Fruit fly (Drosophila melanogaster): ENCODE results near the gene Rubicon.

Rubicon gene

dm6 chrX:8676631-8677224, at the start of gene Rubicon (continued):
- TF ChIP-seq dati (GFP tag; IDR thresholded peaks at IDR 0.05) = no peak
- no peak for TF ChIP-seq CG3407 (GFP tag; optimal IDR thresholded peaks at IDR 0.05)
- TF ChIP-seq al (GFP tag; IDR thresholded peaks at IDR 0.05) = no peak
- TF ChIP-seq C15 (GFP tag; IDR thresholded peaks at IDR 0.05) = no peak
- TF ChIP-seq grau (tag; optimal IDR thresholded peaks at IDR 0.05) = peak; percentile 42
- no peak for TF ChIP-seq HLH54F (GFP tag; optimal IDR thresholded peaks at IDR 0.05)
- TF ChIP-seq Scr (GFP tag; IDR thresholded peaks at IDR 0.05; ENCODE audit: partially characterized antibody) = peak; percentile 85
- peak; percentile 68 for TF ChIP-seq CG10321 (GFP tag; IDR thresholded peaks at IDR 0.05)
- peak; percentile 49 for TF ChIP-seq CG4617 (GFP tag; optimal IDR thresholded peaks at IDR 0.05; ENCODE audit: borderline replicate concordance)
- peak; percentile 86 for TF ChIP-seq CG16813 (GFP tag; IDR thresholded peaks at IDR 0.05; ENCODE audit: partially characterized antibody)
- TF ChIP-seq lbe (GFP tag; optimal IDR thresholded peaks at IDR 0.05) = no peak
- peak; percentile 8 for TF ChIP-seq CG15696 (tag; optimal IDR thresholded peaks at IDR 0.05)
- no peak for TF ChIP-seq gsb (GFP tag; IDR thresholded peaks at IDR 0.05)
- peak; percentile 89 for TF ChIP-seq sqz (GFP tag; optimal IDR thresholded peaks at IDR 0.05)
- 0 out of 2 replicates have a peak, but pooled peaks have one; percentile 27 for TF ChIP-seq CG6272 (GFP tag; IDR thresholded peaks at IDR 0.05)
- TF ChIP-seq tup (GFP tag; optimal IDR thresholded peaks at IDR 0.05) = no peak
- TF ChIP-seq CG6765 (GFP tag; optimal IDR thresholded peaks at IDR 0.05) = peak; percentile 45
- peak; percentile 34 for TF ChIP-seq maf-S (GFP tag; optimal IDR thresholded peaks at IDR 0.05)
- peak; percentile 22; the same call in 1 of the 2 replicates for TF ChIP-seq cas (GFP tag; IDR thresholded peaks at IDR 0.05)
- no peak for TF ChIP-seq CG11398 (GFP tag; optimal IDR thresholded peaks at IDR 0.05)
- TF ChIP-seq nau (GFP tag; optimal IDR thresholded peaks at IDR 0.05) = no peak
- TF ChIP-seq CG4707 (GFP tag; optimal IDR thresholded peaks at IDR 0.05) = peak; percentile 11
- peak; percentile 94 for TF ChIP-seq Med (GFP tag)
- no peak for TF ChIP-seq Usf (GFP tag; optimal IDR thresholded peaks at IDR 0.05)
- peak; percentile 34 for TF ChIP-seq fu2 (GFP tag; optimal IDR thresholded peaks at IDR 0.05)
- TF ChIP-seq CG12071 (GFP tag; optimal IDR thresholded peaks at IDR 0.05) = peak; percentile 3
- TF ChIP-seq Ets65A (GFP tag) = no peak
- peak; percentile 87 for TF ChIP-seq Sry-δ (GFP tag; optimal IDR thresholded peaks at IDR 0.05)
- TF ChIP-seq wor (GFP tag; IDR thresholded peaks at IDR 0.05) = no peak
- peak; percentile 88 for TF ChIP-seq unc-4 (GFP tag; IDR thresholded peaks at IDR 0.05; ENCODE audit: partially characterized antibody)
- no peak for TF ChIP-seq TFAM (GFP tag; optimal IDR thresholded peaks at IDR 0.05)
- TF ChIP-seq twi (tag; optimal IDR thresholded peaks at IDR 0.05) = no peak
- TF ChIP-seq CG13775 (GFP tag; optimal IDR thresholded peaks at IDR 0.05) = peak; percentile 12
- TF ChIP-seq pzg (GFP tag; optimal IDR thresholded peaks at IDR 0.05) = peak; percentile 95
- TF ChIP-seq eyg (GFP tag; optimal IDR thresholded peaks at IDR 0.05) = no peak
- no peak for TF ChIP-seq slp2 (GFP tag; optimal IDR thresholded peaks at IDR 0.05)
- TF ChIP-seq CG5953 (GFP tag; IDR thresholded peaks at IDR 0.05) = no peak
- peak; percentile 35 for TF ChIP-seq CG13424 (tag; optimal IDR thresholded peaks at IDR 0.05)
- no peak for TF ChIP-seq jigr1 (GFP tag; IDR thresholded peaks at IDR 0.05)
- TF ChIP-seq CG34376 (GFP tag; optimal IDR thresholded peaks at IDR 0.05) = peak; percentile 26
- no peak for TF ChIP-seq Side (GFP tag; optimal IDR thresholded peaks at IDR 0.05)
- TF ChIP-seq Xrp1 (GFP tag; IDR thresholded peaks at IDR 0.05) = 0 out of 2 replicates have a peak, but pooled peaks have one; percentile 20
- TF ChIP-seq CG1602 (GFP tag; optimal IDR thresholded peaks at IDR 0.05) = no peak
- TF ChIP-seq Gug (GFP tag; IDR thresholded peaks at IDR 0.05) = no peak
- TF ChIP-seq Oli (tag; optimal IDR thresholded peaks at IDR 0.05) = no peak
- peak; percentile 16 for TF ChIP-seq bigmax (GFP tag; optimal IDR thresholded peaks at IDR 0.05)
- no peak for TF ChIP-seq sc (optimal IDR thresholded peaks at IDR 0.05)
- TF ChIP-seq sc (GFP tag; optimal IDR thresholded peaks at IDR 0.05) = no peak
- TF ChIP-seq gt (GFP tag; IDR thresholded peaks at IDR 0.05) = no peak
- TF ChIP-seq CG10959 (GFP tag; IDR thresholded peaks at IDR 0.05) = 0 out of 2 replicates have a peak, but pooled peaks have one; percentile 15
- no peak for TF ChIP-seq Atf6 (GFP tag; IDR thresholded peaks at IDR 0.05)
